Fruit fly (Drosophila melanogaster) whole organism, embryonic: ENCODE results near the gene CG42404.

Experiments
- C15 ChIP-seq: fragments of 200-800 bp; sonication (Bioruptor generic); IDR thresholded peaks from 3 replicates; pipeline ENCODE4 v1.3.6; 2022; ENCODE audit warnings: missing biosample characterization, missing genetic modification characterization
- Sox102F ChIP-seq: fragments of 200-800 bp; sonication (Bioruptor generic); optimal IDR thresholded peaks from 2 replicates; lab custom pipeline; 2018; ENCODE audit warnings: missing biosample characterization, mild to moderate bottlenecking, missing genetic modification characterization, moderate library complexity
- cato ChIP-seq: fragments of 200-800 bp; sonication (Bioruptor generic); optimal IDR thresholded peaks from 2 replicates; lab custom pipeline; 2016; ENCODE audit warnings: missing biosample characterization, missing genetic modification characterization, borderline replicate concordance
- disco-r ChIP-seq: fragments of 200-800 bp; sonication (Bioruptor generic); optimal IDR thresholded peaks from 2 replicates; lab custom pipeline; 2016; ENCODE audit warnings: missing biosample characterization, missing genetic modification characterization
- h ChIP-seq: fragments of >200 bp; optimal IDR thresholded peaks from 2 replicates; lab custom pipeline; 2017

dm6 chr3R:15262710-15263672 is 13.1 kb downstream of the CG42404 start, which contains the start of the genes eIF2gamma and Set:
- no peak for TF ChIP-seq h (lab: Kevin White, UChicago)
- no peak for TF ChIP-seq C15
- TF ChIP-seq disco-r = no peak
- TF ChIP-seq Sox102F (GFP tag; lab: Kevin White, UChicago) = no peak
- no peak for TF ChIP-seq cato (GFP tag; lab: Kevin White, UChicago)
